Worm (Caenorhabditis elegans) whole organism, L2 larva: Measurements from ENCODE around the gene cst-2.

Experiments used
- R02D3.7 ChIP-seq: fragments of 150-350 bp; optimal IDR thresholded peaks from 2 replicates; lab custom pipeline; 2014; ENCODE audit warnings: missing biosample characterization, missing genetic modification characterization
- Y55F3AM.14 ChIP-seq: fragments of 200-800 bp; sonication (Bioruptor generic); optimal IDR thresholded peaks from 2 replicates; lab custom pipeline; 2018; ENCODE audit warnings: mild to moderate bottlenecking, missing genetic modification characterization, missing compliant biosample characterization
- ZK546.5 ChIP-seq: sonication (generic microtip); optimal IDR thresholded peaks from 2 replicates; lab custom pipeline; 2017; ENCODE audit warnings: missing biosample characterization, missing genetic modification characterization
- alr-1 ChIP-seq: fragments of 150-350 bp; optimal IDR thresholded peaks from 2 replicates; lab custom pipeline; 2014; ENCODE audit warnings: missing biosample characterization, missing genetic modification characterization
- aly-2 ChIP-seq: fragments of 150-350 bp; optimal IDR thresholded peaks from 2 replicates; lab custom pipeline; 2014; ENCODE audit warnings: missing biosample characterization, missing genetic modification characterization
- ama-1 ChIP-seq: fragments of 150-350 bp; optimal IDR thresholded peaks from 2 replicates; lab custom pipeline; 2018; ENCODE audit warnings: inconsistent platforms
- blmp-1 ChIP-seq: sonication (generic microtip); optimal IDR thresholded peaks from 2 replicates; lab custom pipeline; 2017; ENCODE audit warnings: missing genetic modification characterization, mild to moderate bottlenecking, missing compliant biosample characterization, antibody characterized with exemption, moderate library complexity; ENCODE audit not compliant: insufficient read depth
- ceh-16 ChIP-seq: fragments of 150-350 bp; optimal IDR thresholded peaks from 2 replicates; lab custom pipeline; 2014; ENCODE audit warnings: missing biosample characterization, missing genetic modification characterization
- ceh-82 ChIP-seq: fragments of 150-350 bp; optimal IDR thresholded peaks from 2 replicates; lab custom pipeline; 2014; ENCODE audit warnings: missing biosample characterization, missing genetic modification characterization
- dmd-4 ChIP-seq: sonication (generic microtip); optimal IDR thresholded peaks from 2 replicates; lab custom pipeline; 2017; ENCODE audit warnings: missing biosample characterization, missing genetic modification characterization
- egl-27 ChIP-seq: sonication (generic microtip); optimal IDR thresholded peaks from 3 replicates; lab custom pipeline; 2017; ENCODE audit warnings: missing biosample characterization, missing genetic modification reagents, missing genetic modification characterization
- gmeb-1 ChIP-seq: fragments of 150-350 bp; optimal IDR thresholded peaks from 2 replicates; lab custom pipeline; 2014; ENCODE audit warnings: missing biosample characterization, missing genetic modification characterization
- lin-39 ChIP-seq: fragments of 150-350 bp; optimal IDR thresholded peaks from 2 replicates; lab custom pipeline; 2014; ENCODE audit warnings: missing biosample characterization, missing genetic modification reagents, missing genetic modification characterization
- lsy-2 ChIP-seq, 2 experiments: fragments of 150-350 bp in 1 of 2; sonication (generic microtip) in 1 of 2; optimal IDR thresholded peaks; 2 replicates each; lab custom pipeline; 2014 to 2017; ENCODE audit warnings: missing biosample characterization in 2 of 2, missing genetic modification characterization in 2 of 2
- mab-5 ChIP-seq: fragments of 150-350 bp; optimal IDR thresholded peaks from 2 replicates; lab custom pipeline; 2014; ENCODE audit warnings: missing biosample characterization, missing genetic modification characterization
- nhr-10 ChIP-seq: sonication (generic microtip); optimal IDR thresholded peaks from 2 replicates; lab custom pipeline; 2017; ENCODE audit warnings: missing biosample characterization, missing genetic modification characterization
- nhr-12 ChIP-seq: fragments of 150-350 bp; optimal IDR thresholded peaks from 2 replicates; lab custom pipeline; 2014; ENCODE audit warnings: missing biosample characterization, missing genetic modification characterization
- nhr-21 ChIP-seq: fragments of 150-350 bp; optimal IDR thresholded peaks from 2 replicates; lab custom pipeline; 2014; ENCODE audit warnings: missing biosample characterization, missing genetic modification characterization
- nhr-23 ChIP-seq: fragments of 150-350 bp; optimal IDR thresholded peaks from 2 replicates; lab custom pipeline; 2014; ENCODE audit warnings: missing biosample characterization, missing genetic modification reagents, missing genetic modification characterization
- nhr-237 ChIP-seq: fragments of 150-350 bp; optimal IDR thresholded peaks from 2 replicates; lab custom pipeline; 2014; ENCODE audit warnings: missing biosample characterization, missing genetic modification characterization
- nhr-77 ChIP-seq: fragments of 150-350 bp; optimal IDR thresholded peaks from 2 replicates; lab custom pipeline; 2014; ENCODE audit warnings: missing biosample characterization, missing genetic modification characterization
- sem-4 ChIP-seq: fragments of 150-350 bp; optimal IDR thresholded peaks from 2 replicates; lab custom pipeline; 2014; ENCODE audit warnings: missing biosample characterization, missing genetic modification reagents, missing genetic modification characterization
- skn-1 ChIP-seq: sonication (generic microtip); optimal IDR thresholded peaks from 2 replicates; lab custom pipeline; 2017; ENCODE audit warnings: missing biosample characterization, missing genetic modification characterization
- sma-3 ChIP-seq: sonication (generic microtip); optimal IDR thresholded peaks from 2 replicates; lab custom pipeline; 2016; ENCODE audit warnings: missing genetic modification reagents, missing genetic modification characterization, missing compliant biosample characterization
- sma-9 ChIP-seq, 2 experiments: fragments of 150-350 bp in 1 of 2; sonication (generic microtip) in 1 of 2; optimal IDR thresholded peaks; 2 replicates each; lab custom pipeline; 2014 to 2016; ENCODE audit warnings: missing genetic modification characterization in 2 of 2, mild to moderate bottlenecking in 1 of 2, missing biosample characterization in 1 of 2, missing compliant biosample characterization in 1 of 2, missing genetic modification reagents in 1 of 2, moderate library complexity in 1 of 2
- snpc-4 ChIP-seq: fragments of 150-350 bp; optimal IDR thresholded peaks from 2 replicates; lab custom pipeline; 2014; ENCODE audit warnings: missing biosample characterization, missing genetic modification characterization
- unc-39 ChIP-seq: fragments of 150-350 bp; optimal IDR thresholded peaks from 2 replicates; lab custom pipeline; 2014; ENCODE audit warnings: missing biosample characterization, missing genetic modification characterization
- unc-55 ChIP-seq: fragments of 150-350 bp; sonication (generic microtip); optimal IDR thresholded peaks from 3 replicates; lab custom pipeline; 2014; ENCODE audit warnings: missing biosample characterization, missing genetic modification reagents, missing genetic modification characterization
- unc-62 ChIP-seq: fragments of 150-350 bp; optimal IDR thresholded peaks from 2 replicates; lab custom pipeline; 2014; ENCODE audit warnings: missing biosample characterization, missing genetic modification reagents, missing genetic modification characterization
- ztf-11 ChIP-seq: sonication (generic microtip); optimal IDR thresholded peaks from 2 replicates; lab custom pipeline; 2017; ENCODE audit warnings: missing biosample characterization, missing genetic modification characterization
- ztf-4 ChIP-seq: fragments of 150-350 bp; optimal IDR thresholded peaks from 2 replicates; lab custom pipeline; 2014; ENCODE audit warnings: missing biosample characterization, missing genetic modification characterization

The cst-2 gene

ce11 chrX:4364877-4365276, 29.0 kb upstream of the cst-2 start, which contains the start of gene F14H12.8:
Gene F14H12.8, minus strand, starts transcription at chrX:4364977.
- TF ChIP-seq nhr-21 (tag; lab: Kevin White, UChicago) = no peak
- no peak for TF ChIP-seq ztf-11 (tag; lab: Kevin White, UChicago)
- no peak for TF ChIP-seq lin-39 (tag; lab: Kevin White, UChicago)
- TF ChIP-seq sem-4 = no peak
- TF ChIP-seq sma-3 (GFP tag; lab: Kevin White, UChicago) = no peak
- TF ChIP-seq nhr-10 (tag; lab: Kevin White, UChicago) = no peak
- no peak for TF ChIP-seq dmd-4 (tag; lab: Kevin White, UChicago)
- no peak for TF ChIP-seq ama-1
- no peak for TF ChIP-seq egl-27 (tag; lab: Kevin White, UChicago)
- TF ChIP-seq Y55F3AM.14 (GFP tag; lab: Kevin White, UChicago) = no peak
- TF ChIP-seq ZK546.5 (tag; lab: Kevin White, UChicago) = no peak
- no peak for TF ChIP-seq ceh-16 (tag; lab: Kevin White, UChicago)
- TF ChIP-seq nhr-23 (tag; lab: Kevin White, UChicago) = no peak
- TF ChIP-seq lsy-2 (tag; optimal IDR thresholded peaks at IDR 0.05; lab: Kevin White, UChicago) = no peak
- TF ChIP-seq nhr-237 (tag; lab: Kevin White, UChicago) = no peak
- no peak for TF ChIP-seq unc-62
- TF ChIP-seq R02D3.7 (tag; lab: Kevin White, UChicago) = no peak

ce11 chrX:4363200-4363599, 27.4 kb upstream of the cst-2 start, which contains the start of gene F14H12.17:
Gene F14H12.17, minus strand, starts transcription at chrX:4363300.
- TF ChIP-seq unc-39 (tag; lab: Kevin White, UChicago) (no peak), sma-3 (GFP tag; lab: Kevin White, UChicago) (no peak), ztf-4 (tag; lab: Kevin White, UChicago) (no peak), nhr-21 (tag; lab: Kevin White, UChicago) (no peak), dmd-4 (tag; lab: Kevin White, UChicago) (no peak), ZK546.5 (tag; lab: Kevin White, UChicago) (no peak), nhr-237 (tag; lab: Kevin White, UChicago) (no peak), blmp-1 (tag; lab: Kevin White, UChicago) (no peak)
- TF ChIP-seq, all 48 proteins: peak for 0

ce11 chrX:4362522-4362921, 26.7 kb upstream of the cst-2 start, which contains the start of gene F14H12.7:
Gene F14H12.7, minus strand, starts transcription at chrX:4362622.
- TF ChIP-seq nhr-12 (no peak), nhr-23 (tag; lab: Kevin White, UChicago) (no peak)

- TF ChIP-seq nhr-12 (no peak), mab-5 (tag; lab: Kevin White, UChicago) (no peak), alr-1 (no peak), lsy-2 (tag; optimal IDR thresholded peaks at IDR 0.05; lab: Kevin White, UChicago) (no peak), ceh-82 (tag; lab: Kevin White, UChicago) (no peak), lin-39 (tag; lab: Kevin White, UChicago) (no peak), sma-9 (GFP tag; optimal IDR thresholded peaks at IDR 0.05; lab: Kevin White, UChicago) (no peak), sma-9 (tag; optimal IDR thresholded peaks at IDR 0.05; lab: Kevin White, UChicago) (no peak), nhr-10 (tag; lab: Kevin White, UChicago) (no peak)
These were observed 23.2 kb upstream of the cst-2 start for ce11 chrX:4359030-4359429.

- TF ChIP-seq ceh-16 (tag; lab: Kevin White, UChicago) = no peak
- TF ChIP-seq unc-55 (GFP tag; lab: Kevin White, UChicago) = no peak
- no peak for TF ChIP-seq lin-39 (tag; lab: Kevin White, UChicago)
- no peak for TF ChIP-seq aly-2 (tag; lab: Kevin White, UChicago)
- TF ChIP-seq sma-9 (GFP tag; optimal IDR thresholded peaks at IDR 0.05; lab: Kevin White, UChicago) = no peak
- no peak for TF ChIP-seq sma-9 (tag; optimal IDR thresholded peaks at IDR 0.05; lab: Kevin White, UChicago)
- no peak for TF ChIP-seq ZK546.5 (tag; lab: Kevin White, UChicago)
- TF ChIP-seq skn-1 (tag; lab: Kevin White, UChicago) = no peak
- no peak for TF ChIP-seq nhr-77 (tag; lab: Kevin White, UChicago)
- no peak for TF ChIP-seq snpc-4 (tag; lab: Kevin White, UChicago)
- no peak for TF ChIP-seq nhr-21 (tag; lab: Kevin White, UChicago)
- no peak for TF ChIP-seq nhr-237 (tag; lab: Kevin White, UChicago)
- no peak for TF ChIP-seq lsy-2 (tag; optimal IDR thresholded peaks at IDR 0.05; lab: Kevin White, UChicago)
- TF ChIP-seq sem-4 = no peak
- TF ChIP-seq gmeb-1 = no peak
These were observed 21.6 kb upstream of the cst-2 start, which contains the start of gene F14H12.6 for ce11 chrX:4357467-4357866. Gene F14H12.6, minus strand, starts transcription at chrX:4357567.
